Fruit fly (Drosophila melanogaster) whole organism, embryonic: ENCODE data around the gene CG6870.
A peak's percentile ranks its signal among the peaks of the same experiment; 100 is the strongest.

Source experiments
- CG10366 ChIP-seq: fragments of 200-800 bp; sonication (Bioruptor generic); IDR thresholded peaks from 2 replicates; pipeline ENCODE4 v1.3.6; 2022; ENCODE audit warnings: missing biosample characterization, missing genetic modification characterization
- CG11093 ChIP-seq: fragments of 200-800 bp; sonication (Bioruptor generic); IDR thresholded peaks from 3 replicates; pipeline ENCODE4 v1.3.6; 2022; ENCODE audit warnings: missing biosample characterization, missing genetic modification characterization
- CG14050 ChIP-seq: fragments of 200-800 bp; sonication (Bioruptor generic); IDR thresholded peaks from 3 replicates; pipeline ENCODE4 v1.3.6; 2022; ENCODE audit warnings: missing biosample characterization, missing genetic modification characterization
- CG15269 ChIP-seq: fragments of 200-800 bp; sonication (Bioruptor generic); optimal IDR thresholded peaks from 2 replicates; lab custom pipeline; 2018; ENCODE audit warnings: missing biosample characterization, mild to moderate bottlenecking, missing genetic modification characterization, moderate library complexity
- CG1647 ChIP-seq: fragments of 200-800 bp; sonication (Bioruptor generic); optimal IDR thresholded peaks from 3 replicates; lab custom pipeline; 2016; ENCODE audit warnings: missing biosample characterization, missing genetic modification characterization
- CG17359 ChIP-seq: fragments of 200-800 bp; sonication (Bioruptor generic); optimal IDR thresholded peaks from 3 replicates; lab custom pipeline; 2018; ENCODE audit warnings: missing biosample characterization, mild to moderate bottlenecking, missing genetic modification characterization, moderate library complexity
- CG17612 ChIP-seq: fragments of 200-800 bp; sonication (Bioruptor generic); IDR thresholded peaks from 2 replicates; pipeline ENCODE4 v1.3.6; 2022; ENCODE audit warnings: missing biosample characterization, missing genetic modification characterization
- CG17802 ChIP-seq: fragments of 200-800 bp; sonication (Bioruptor generic); optimal IDR thresholded peaks from 2 replicates; lab custom pipeline; 2018; ENCODE audit warnings: missing biosample characterization, mild to moderate bottlenecking, missing genetic modification characterization, moderate library complexity
- CG2116 ChIP-seq: fragments of 200-800 bp; sonication (Bioruptor generic); optimal IDR thresholded peaks from 3 replicates; lab custom pipeline; 2018; ENCODE audit warnings: missing biosample characterization, mild to moderate bottlenecking, missing genetic modification characterization
- CG2120 ChIP-seq: fragments of 200-800 bp; sonication (Bioruptor generic); optimal IDR thresholded peaks from 3 replicates; lab custom pipeline; 2016; ENCODE audit warnings: missing biosample characterization, missing genetic modification characterization
- CG31365 ChIP-seq: fragments of 200-800 bp; sonication (Bioruptor generic); optimal IDR thresholded peaks from 2 replicates; lab custom pipeline; 2018; ENCODE audit warnings: missing biosample characterization, mild to moderate bottlenecking, missing genetic modification characterization
- CG34224 ChIP-seq: fragments of 200-800 bp; sonication (Bioruptor generic); IDR thresholded peaks from 3 replicates; pipeline ENCODE4 v1.3.6; 2022; ENCODE audit warnings: missing biosample characterization, missing genetic modification characterization; ENCODE audit not compliant: partially characterized antibody
- CG6683 ChIP-seq: fragments of 200-800 bp; sonication (Bioruptor generic); optimal IDR thresholded peaks from 2 replicates; lab custom pipeline; 2017; ENCODE audit warnings: missing biosample characterization, mild to moderate bottlenecking, missing genetic modification characterization, missing genetic modification reagents
- CG7963 ChIP-seq: fragments of 200-800 bp; sonication (Bioruptor generic); IDR thresholded peaks from 3 replicates; pipeline ENCODE4 v1.3.6; 2022; ENCODE audit warnings: missing biosample characterization, missing genetic modification characterization; ENCODE audit not compliant: partially characterized antibody
- CG7987 ChIP-seq: fragments of 200-800 bp; sonication (Bioruptor generic); optimal IDR thresholded peaks from 2 replicates; lab custom pipeline; 2018; ENCODE audit warnings: missing biosample characterization, mild to moderate bottlenecking, missing genetic modification characterization, moderate library complexity
- CG8290 ChIP-seq, 3 experiments: fragments of 200-800 bp; sonication (Bioruptor generic); optimal IDR thresholded peaks; 2 replicates each; lab custom pipeline; 2016 to 2019; ENCODE audit warnings: missing biosample characterization in 3 of 3, missing genetic modification characterization in 3 of 3, mild to moderate bottlenecking in 2 of 3, moderate library complexity in 1 of 3
- CG9817 ChIP-seq: fragments of 200-800 bp; sonication (Bioruptor generic); optimal IDR thresholded peaks from 2 replicates; lab custom pipeline; 2018; ENCODE audit warnings: missing biosample characterization, mild to moderate bottlenecking, missing genetic modification characterization, moderate library complexity
- CHES-1-like ChIP-seq: fragments of 200-800 bp; sonication (Bioruptor generic); optimal IDR thresholded peaks from 2 replicates; lab custom pipeline; 2016; ENCODE audit warnings: missing biosample characterization, missing genetic modification characterization
- D19B ChIP-seq: fragments of 200-800 bp; sonication (Bioruptor generic); optimal IDR thresholded peaks from 2 replicates; lab custom pipeline; 2017; ENCODE audit warnings: missing biosample characterization, mild to moderate bottlenecking, missing genetic modification characterization
- Dbx ChIP-seq: fragments of 200-800 bp; sonication (Bioruptor generic); IDR thresholded peaks from 3 replicates; pipeline ENCODE4 v1.3.6; 2022; ENCODE audit warnings: missing biosample characterization, missing genetic modification characterization
- Doc3 ChIP-seq: fragments of 200-800 bp; sonication (Bioruptor generic); IDR thresholded peaks from 3 replicates; pipeline ENCODE4 v1.3.6; 2022; ENCODE audit warnings: missing biosample characterization, missing genetic modification characterization; ENCODE audit not compliant: partially characterized antibody
- Gsc ChIP-seq: fragments of 200-800 bp; sonication (Bioruptor generic); IDR thresholded peaks from 2 replicates; pipeline ENCODE4 v1.3.6; 2022; ENCODE audit warnings: missing biosample characterization, missing genetic modification characterization
- Hr51 ChIP-seq, 2 experiments: fragments of 200-800 bp; sonication (Bioruptor generic); optimal IDR thresholded peaks; 2 replicates in 1 of 2; 3 replicates in 1 of 2; lab custom pipeline; 2016 to 2018; ENCODE audit warnings: missing biosample characterization in 2 of 2, missing genetic modification characterization in 2 of 2, mild to moderate bottlenecking in 1 of 2, moderate library complexity in 1 of 2
- Hr78 ChIP-seq, 2 experiments: fragments of 200-800 bp in 1 of 2; fragments of >200 bp in 1 of 2; sonication (Bioruptor generic) in 1 of 2; optimal IDR thresholded peaks; 2 replicates each; lab custom pipeline; 2017 to 2019; ENCODE audit warnings: missing biosample characterization in 2 of 2, missing genetic modification characterization in 2 of 2, mild to moderate bottlenecking in 1 of 2, moderate library complexity in 1 of 2
- NC2β ChIP-seq: fragments of 200-800 bp; sonication (Bioruptor generic); optimal IDR thresholded peaks from 2 replicates; lab custom pipeline; 2016; ENCODE audit warnings: missing biosample characterization, missing genetic modification characterization
- Optix ChIP-seq: fragments of 200-800 bp; sonication (Bioruptor generic); IDR thresholded peaks from 3 replicates; pipeline ENCODE4 v1.3.6; 2022; ENCODE audit warnings: missing biosample characterization, missing genetic modification characterization
- Ptx1 ChIP-seq: fragments of 200-800 bp; sonication (Bioruptor generic); IDR thresholded peaks from 2 replicates; pipeline ENCODE4 v1.3.6; 2022; ENCODE audit warnings: missing biosample characterization, missing genetic modification characterization
- Ravus ChIP-seq: fragments of 200-800 bp; sonication (Bioruptor generic); IDR thresholded peaks from 2 replicates; pipeline ENCODE4 v1.3.6; 2022; ENCODE audit warnings: missing biosample characterization, missing genetic modification characterization
- Sox102F ChIP-seq: fragments of 200-800 bp; sonication (Bioruptor generic); optimal IDR thresholded peaks from 2 replicates; lab custom pipeline; 2018; ENCODE audit warnings: missing biosample characterization, mild to moderate bottlenecking, missing genetic modification characterization, moderate library complexity
- Spps ChIP-seq: fragments of 200-800 bp; sonication (Bioruptor generic); optimal IDR thresholded peaks from 2 replicates; lab custom pipeline; 2018; ENCODE audit warnings: missing biosample characterization, mild to moderate bottlenecking, missing genetic modification characterization
- Sry-δ ChIP-seq: fragments of 200-800 bp; sonication (Bioruptor generic); optimal IDR thresholded peaks from 2 replicates; lab custom pipeline; 2016; ENCODE audit warnings: missing biosample characterization, missing genetic modification characterization
- Stat92E ChIP-seq, 3 experiments: fragments of >200 bp in 2 of 3; fragments of 200-800 bp in 1 of 3; sonication (Bioruptor generic) in 1 of 3; optimal IDR thresholded peaks; 2 replicates each; lab custom pipeline; 2017 to 2019; ENCODE audit warnings: missing biosample characterization in 3 of 3, missing genetic modification characterization in 3 of 3, mild to moderate bottlenecking in 1 of 3, moderate library complexity in 1 of 3
- Taf1 ChIP-seq: fragments of 200-800 bp; sonication (Bioruptor generic); IDR thresholded peaks from 2 replicates; pipeline ENCODE4 v1.3.6; 2022; ENCODE audit warnings: missing biosample characterization, missing genetic modification characterization
- Vsx1 ChIP-seq: fragments of 200-800 bp; sonication (Bioruptor generic); optimal IDR thresholded peaks from 2 replicates; lab custom pipeline; 2017; ENCODE audit warnings: missing biosample characterization, mild to moderate bottlenecking, missing genetic modification characterization, missing genetic modification reagents
- ab ChIP-seq: fragments of 200-800 bp; sonication (Bioruptor generic); optimal IDR thresholded peaks from 2 replicates; lab custom pipeline; 2016; ENCODE audit warnings: missing biosample characterization, missing genetic modification characterization
- ara ChIP-seq: fragments of 200-800 bp; sonication (Bioruptor generic); IDR thresholded peaks from 2 replicates; pipeline ENCODE4 v1.3.6; 2022; ENCODE audit warnings: missing biosample characterization, missing genetic modification characterization
- cas ChIP-seq: fragments of 200-800 bp; sonication (Bioruptor generic); IDR thresholded peaks from 2 replicates; pipeline ENCODE4 v1.3.6; 2022; ENCODE audit warnings: missing biosample characterization, missing genetic modification characterization
- corto ChIP-seq: fragments of 200-800 bp; sonication (Bioruptor generic); optimal IDR thresholded peaks from 2 replicates; lab custom pipeline; 2016; ENCODE audit warnings: missing biosample characterization, mild to moderate bottlenecking, missing genetic modification characterization, moderate library complexity
- ewg ChIP-seq: fragments of 200-800 bp; sonication (Bioruptor generic); optimal IDR thresholded peaks from 3 replicates; lab custom pipeline; 2017; ENCODE audit warnings: mild to moderate bottlenecking, missing biosample characterization, missing genetic modification reagents, missing genetic modification characterization
- gem ChIP-seq: fragments of 200-800 bp; sonication (Bioruptor generic); optimal IDR thresholded peaks from 2 replicates; lab custom pipeline; 2019; ENCODE audit warnings: missing biosample characterization, mild to moderate bottlenecking, missing genetic modification characterization, moderate library complexity
- lab ChIP-seq: fragments of 200-800 bp; sonication (Bioruptor generic); optimal IDR thresholded peaks from 3 replicates; lab custom pipeline; 2017; ENCODE audit warnings: missing biosample characterization, missing genetic modification characterization, mild to moderate bottlenecking, moderate library complexity, missing genetic modification reagents
- oc ChIP-seq: fragments of 200-800 bp; sonication (Bioruptor generic); optimal IDR thresholded peaks from 2 replicates; lab custom pipeline; 2018; ENCODE audit warnings: missing biosample characterization, mild to moderate bottlenecking, missing genetic modification characterization, moderate library complexity
- onecut ChIP-seq: fragments of 200-800 bp; sonication (Bioruptor generic); IDR thresholded peaks from 2 replicates; pipeline ENCODE4 v1.3.6; 2022; ENCODE audit warnings: missing biosample characterization, missing genetic modification characterization
- peb ChIP-seq: fragments of 200-800 bp; sonication (Bioruptor generic); IDR thresholded peaks from 2 replicates; pipeline ENCODE4 v1.3.6; 2022; ENCODE audit warnings: missing biosample characterization, missing genetic modification characterization
- pfk ChIP-seq: fragments of 200-800 bp; sonication (Bioruptor generic); optimal IDR thresholded peaks from 2 replicates; lab custom pipeline; 2018; ENCODE audit warnings: missing biosample characterization, mild to moderate bottlenecking, missing genetic modification characterization, moderate library complexity
- pzg ChIP-seq: fragments of 200-800 bp; sonication (Bioruptor generic); optimal IDR thresholded peaks from 3 replicates; lab custom pipeline; 2018; ENCODE audit warnings: missing biosample characterization, mild to moderate bottlenecking, missing genetic modification characterization, moderate library complexity
- scrt ChIP-seq: fragments of 200-800 bp; sonication (Bioruptor generic); optimal IDR thresholded peaks from 2 replicates; lab custom pipeline; 2018; ENCODE audit warnings: missing biosample characterization, mild to moderate bottlenecking, missing genetic modification characterization, moderate library complexity
- sna ChIP-seq: fragments of 200-800 bp; sonication (Bioruptor generic); IDR thresholded peaks from 2 replicates; pipeline ENCODE4 v1.3.6; 2022; ENCODE audit warnings: missing biosample characterization, missing genetic modification characterization; ENCODE audit not compliant: partially characterized antibody
- tio ChIP-seq: fragments of 200-800 bp; sonication (Bioruptor generic); optimal IDR thresholded peaks from 2 replicates; lab custom pipeline; 2017; ENCODE audit warnings: missing biosample characterization, missing genetic modification characterization, inconsistent platforms
- trh ChIP-seq: fragments of 200-800 bp; sonication (Bioruptor generic); optimal IDR thresholded peaks from 2 replicates; lab custom pipeline; 2016; ENCODE audit warnings: missing biosample characterization, missing genetic modification characterization

Gene CG6870

DNA sequence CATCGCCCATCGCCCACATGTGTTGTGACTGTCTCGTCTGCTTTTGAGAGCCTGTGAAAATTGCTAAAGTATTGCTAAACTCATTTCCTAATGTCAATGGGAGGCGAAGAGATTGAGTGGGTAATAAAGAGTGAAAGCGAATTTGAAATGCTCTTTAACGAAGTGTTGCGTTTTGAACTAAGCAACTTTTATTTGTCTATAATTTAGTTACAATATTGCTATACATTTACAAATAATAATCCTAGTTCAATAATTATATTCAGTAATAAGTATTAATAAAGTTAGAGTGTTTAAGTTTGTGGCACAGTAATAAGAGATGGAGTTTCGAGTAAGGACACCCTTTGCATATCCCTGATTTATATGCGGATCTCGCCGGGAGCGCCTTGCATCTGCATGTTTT, 23.4 kb upstream of the CG6870 start (continued):
- TF ChIP-seq CG2120 (GFP tag; lab: Kevin White, UChicago): peak; percentile 6
- TF ChIP-seq CG14050 (GFP tag; lab: Robert Waterston, UW): no peak
- TF ChIP-seq pzg (GFP tag; lab: Kevin White, UChicago): no peak
- TF ChIP-seq Gsc (GFP tag; lab: Robert Waterston, UW): no peak
- no peak for TF ChIP-seq Hr78 (GFP tag; optimal IDR thresholded peaks at IDR 0.05; lab: Kevin White, UChicago)
- no peak for TF ChIP-seq CG7987 (GFP tag; lab: Kevin White, UChicago)
- TF ChIP-seq pfk (GFP tag; lab: Kevin White, UChicago): no peak
- 0 out of 2 replicates have a peak, but pooled peaks have one; percentile 12 for TF ChIP-seq onecut
- no peak for TF ChIP-seq oc (tag; lab: Kevin White, UChicago)
- TF ChIP-seq Ravus (GFP tag; lab: Robert Waterston, UW): no peak
- TF ChIP-seq trh: no peak
- TF ChIP-seq gem: peak; percentile 44
- no peak for TF ChIP-seq sna (GFP tag; lab: Robert Waterston, UW)
- TF ChIP-seq CG11093 (GFP tag; lab: Robert Waterston, UW): no peak
- TF ChIP-seq ewg (GFP tag; lab: Kevin White, UChicago): no peak
- TF ChIP-seq CG17802: no peak
- no peak for TF ChIP-seq CG1647 (GFP tag; lab: Kevin White, UChicago)
- no peak for TF ChIP-seq CG31365 (tag; lab: Kevin White, UChicago)
- no peak for TF ChIP-seq CG17359 (tag; lab: Kevin White, UChicago)
- no peak for TF ChIP-seq CG6683 (GFP tag; lab: Kevin White, UChicago)
- TF ChIP-seq CG2116: no peak
- TF ChIP-seq Doc3: no peak
- TF ChIP-seq Taf1 (GFP tag; lab: Robert Waterston, UW): no peak
- TF ChIP-seq tio: no peak
- TF ChIP-seq CG17612: no peak
- no peak for TF ChIP-seq ara (GFP tag; lab: Robert Waterston, UW)
- TF ChIP-seq CG15269: peak; percentile 23
- TF ChIP-seq lab (GFP tag; lab: Kevin White, UChicago): peak; percentile 58
- TF ChIP-seq D19B (GFP tag; lab: Kevin White, UChicago): no peak
- no peak for TF ChIP-seq cas
- TF ChIP-seq Dbx (GFP tag; lab: Robert Waterston, UW): no peak
- TF ChIP-seq Ptx1 (GFP tag; lab: Robert Waterston, UW): no peak
- TF ChIP-seq NC2β: no peak
- no peak for TF ChIP-seq Stat92E (GFP tag; optimal IDR thresholded peaks at IDR 0.05; lab: Kevin White, UChicago)
- TF ChIP-seq scrt: peak; percentile 16
- TF ChIP-seq Spps (tag; lab: Kevin White, UChicago): no peak
- peak in 1 of 2 experiments; percentile 40 for TF ChIP-seq Hr51 (GFP tag; optimal IDR thresholded peaks at IDR 0.05; lab: Kevin White, UChicago)
- TF ChIP-seq peb (GFP tag; lab: Robert Waterston, UW): no peak
- TF ChIP-seq corto: no peak
- TF ChIP-seq CG34224 (GFP tag; lab: Robert Waterston, UW): no peak
- peak; percentile 13 for TF ChIP-seq Sox102F (GFP tag; lab: Kevin White, UChicago)
- TF ChIP-seq CG10366 (GFP tag; lab: Robert Waterston, UW): no peak
- TF ChIP-seq Sry-δ: no peak
- no peak for TF ChIP-seq CG9817 (tag; lab: Kevin White, UChicago)
- no peak for TF ChIP-seq Optix
- TF ChIP-seq Vsx1: no peak
- TF ChIP-seq CG7963 (GFP tag; lab: Robert Waterston, UW): no peak
- no peak for TF ChIP-seq CG8290 (GFP tag; optimal IDR thresholded peaks at IDR 0.05; lab: Kevin White, UChicago)
- TF ChIP-seq CG8290 (tag; optimal IDR thresholded peaks at IDR 0.05; lab: Kevin White, UChicago): no peak
- TF ChIP-seq ab (GFP tag; lab: Kevin White, UChicago): no peak
- TF ChIP-seq CHES-1-like (GFP tag; lab: Kevin White, UChicago): no peak
